Worm (Caenorhabditis elegans) whole organism, midembryonic: ENCODE results near the gene srg-48.

ENCODE experiments used
- T22C8.4 ChIP-seq: fragments of 200-800 bp; sonication (Bioruptor generic); IDR thresholded peaks from 2 replicates; pipeline ENCODE4 v1.3.6; 2022; ENCODE audit warnings: missing genetic modification characterization, missing compliant biosample characterization
- cog-1 ChIP-seq: sonication (generic microtip); optimal IDR thresholded peaks from 2 replicates; lab custom pipeline; 2016; ENCODE audit warnings: missing genetic modification characterization, missing compliant biosample characterization
- flt-1 ChIP-seq: fragments of 200-800 bp; sonication (Bioruptor generic); IDR thresholded peaks from 2 replicates; pipeline ENCODE4 v1.3.6; 2022; ENCODE audit warnings: missing genetic modification characterization, missing compliant biosample characterization
- klf-2 ChIP-seq: fragments of 200-800 bp; sonication (Bioruptor generic); conservative IDR thresholded peaks from 2 replicates; pipeline ENCODE4 v1.3.6; 2022; ENCODE audit warnings: missing genetic modification reagents, missing genetic modification characterization, missing compliant biosample characterization
- ref-1 ChIP-seq: fragments of 200-800 bp; sonication (Bioruptor generic); conservative IDR thresholded peaks from 2 replicates; pipeline ENCODE4 v1.3.6; 2022; ENCODE audit warnings: missing genetic modification reagents, missing genetic modification characterization, missing compliant biosample characterization

DNA sequence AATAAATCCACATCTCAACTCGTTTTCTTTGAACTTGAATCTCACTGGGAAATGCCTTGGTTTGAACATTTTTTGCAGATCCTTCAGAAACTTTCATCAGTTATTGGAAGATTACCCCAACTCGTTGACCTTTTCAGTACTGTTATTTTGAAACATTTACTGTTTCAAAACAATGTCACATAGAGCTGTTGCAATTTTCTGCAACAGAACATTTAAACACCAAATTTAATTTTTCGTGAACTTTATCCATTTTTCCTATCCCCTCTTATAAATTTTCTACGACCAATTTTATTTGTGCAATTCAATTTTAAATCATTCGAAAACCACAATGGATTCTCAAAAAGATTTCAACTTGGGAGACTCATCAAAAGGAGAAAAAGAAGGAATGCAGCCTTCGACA is 35.7 kb downstream of the srg-48 start, which contains the start of gene ZC477.2:
- TF ChIP-seq ref-1 (GFP tag; lab: Robert Waterston, UW) (no peak), cog-1 (tag; lab: Kevin White, UChicago) (no peak), flt-1 (no peak), klf-2 (GFP tag; lab: Robert Waterston, UW) (no peak), T22C8.4 (GFP tag; lab: Robert Waterston, UW) (no peak)
